Worm (Caenorhabditis elegans): ENCODE measurements around the gene srab-25.

- no peak for TF ChIP-seq aptf-2 (GFP tag; conservative IDR thresholded peaks at IDR 0.05)
- TF ChIP-seq ama-1 (optimal IDR thresholded peaks at IDR 0.05) = no peak
- no peak for TF ChIP-seq ama-1 (GFP tag; optimal IDR thresholded peaks at IDR 0.05)
- no peak for TF ChIP-seq Y56A3A.18 (GFP tag; IDR thresholded peaks at IDR 0.05)
- no peak for TF ChIP-seq F52B5.7 (tag; optimal IDR thresholded peaks at IDR 0.05)
- no peak for TF ChIP-seq nfya-1 (tag; optimal IDR thresholded peaks at IDR 0.05; ENCODE audit: borderline replicate concordance, insufficient read depth)
- no peak for TF ChIP-seq nhr-90 (tag; optimal IDR thresholded peaks at IDR 0.05)
- TF ChIP-seq F49E8.2 (tag; optimal IDR thresholded peaks at IDR 0.05; ENCODE audit: insufficient read depth) = no peak
- TF ChIP-seq somi-1 (GFP tag; optimal IDR thresholded peaks at IDR 0.05) = no peak
Measured at ce11 chrV:1771727-1772126, 30.8 kb upstream of the srab-25 start, which contains the start of gene dhs-13.
